Worm (Caenorhabditis elegans) whole organism, midembryonic: ENCODE measurements around the gene R02D5.4.

ENCODE experiments used
- T22C8.4 ChIP-seq: fragments of 200-800 bp; sonication (Bioruptor generic); IDR thresholded peaks from 2 replicates; pipeline ENCODE4 v1.3.6; 2022; ENCODE audit warnings: missing genetic modification characterization, missing compliant biosample characterization
- cog-1 ChIP-seq: sonication (generic microtip); optimal IDR thresholded peaks from 2 replicates; lab custom pipeline; 2016; ENCODE audit warnings: missing genetic modification characterization, missing compliant biosample characterization
- flt-1 ChIP-seq: fragments of 200-800 bp; sonication (Bioruptor generic); IDR thresholded peaks from 2 replicates; pipeline ENCODE4 v1.3.6; 2022; ENCODE audit warnings: missing genetic modification characterization, missing compliant biosample characterization
- klf-2 ChIP-seq: fragments of 200-800 bp; sonication (Bioruptor generic); conservative IDR thresholded peaks from 2 replicates; pipeline ENCODE4 v1.3.6; 2022; ENCODE audit warnings: missing genetic modification reagents, missing genetic modification characterization, missing compliant biosample characterization
- med-1 ChIP-seq: sonication (generic microtip); optimal IDR thresholded peaks from 2 replicates; lab custom pipeline; 2017; ENCODE audit warnings: missing genetic modification characterization, mild to moderate bottlenecking, missing compliant biosample characterization, antibody characterized with exemption, missing genetic modification reagents; ENCODE audit not compliant: insufficient read depth
- ref-1 ChIP-seq: fragments of 200-800 bp; sonication (Bioruptor generic); conservative IDR thresholded peaks from 2 replicates; pipeline ENCODE4 v1.3.6; 2022; ENCODE audit warnings: missing genetic modification reagents, missing genetic modification characterization, missing compliant biosample characterization
- tab-1 ChIP-seq: fragments of 200-800 bp; sonication (Bioruptor generic); IDR thresholded peaks from 2 replicates; pipeline ENCODE4 v1.3.6; 2022; ENCODE audit warnings: missing genetic modification characterization, missing compliant biosample characterization
- ztf-23 ChIP-seq: fragments of 200-800 bp; sonication (Bioruptor generic); IDR thresholded peaks from 2 replicates; pipeline ENCODE4 v1.3.6; 2022; ENCODE audit warnings: missing genetic modification reagents, missing genetic modification characterization, missing compliant biosample characterization
- ztf-29 ChIP-seq: fragments of 200-800 bp; sonication (Bioruptor generic); IDR thresholded peaks from 2 replicates; pipeline ENCODE4 v1.3.6; 2022; ENCODE audit warnings: missing genetic modification reagents, missing genetic modification characterization, missing compliant biosample characterization

R02D5.4 gene

DNA sequence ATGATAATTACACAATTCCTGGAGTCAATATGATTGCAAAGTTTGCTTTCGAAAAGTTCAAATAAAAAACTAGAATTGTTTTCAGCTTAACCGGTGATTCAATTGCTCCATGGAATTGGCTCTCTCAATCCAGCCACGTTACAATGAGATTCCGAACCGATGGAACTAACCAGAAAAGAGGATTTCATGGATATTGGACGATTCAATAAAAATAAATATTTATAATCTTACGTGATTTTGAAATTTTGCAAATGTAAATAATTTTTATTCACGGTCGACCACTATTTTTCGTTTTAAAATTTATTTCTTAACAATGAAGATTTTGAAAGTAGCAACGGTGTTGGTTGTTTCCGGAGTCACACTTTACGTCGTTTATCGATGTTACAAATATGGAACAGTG, 2.5 kb downstream of the R02D5.4 start, which contains the start of gene R02D5.10:
R02D5.10 (plus strand) TSS at position 301 of the 400 bp plus-strand sequence.
- no peak for TF ChIP-seq cog-1 (tag; lab: Kevin White, UChicago)

ce11 chrV:14481401-14481800, 3.1 kb downstream of the R02D5.4 start, which contains the start of gene R02D5.7:
Gene R02D5.7 (minus strand): TSS chrV:14481501.
- TF ChIP-seq ztf-23 (GFP tag; lab: Robert Waterston, UW) (no peak), ref-1 (GFP tag; lab: Robert Waterston, UW) (no peak), tab-1 (GFP tag; lab: Robert Waterston, UW) (no peak), flt-1 (GFP tag; lab: Robert Waterston, UW) (no peak), ztf-29 (GFP tag; lab: Robert Waterston, UW) (no peak), klf-2 (GFP tag; lab: Robert Waterston, UW) (no peak), cog-1 (tag; lab: Kevin White, UChicago) (no peak), med-1 (GFP tag; lab: Kevin White, UChicago) (no peak), T22C8.4 (GFP tag; lab: Robert Waterston, UW) (no peak)

ce11 chrV:14480533-14480932, 3.9 kb downstream of the R02D5.4 start:
- no peak for TF ChIP-seq tab-1 (GFP tag; lab: Robert Waterston, UW)
- no peak for TF ChIP-seq klf-2 (GFP tag; lab: Robert Waterston, UW)
- no peak for TF ChIP-seq flt-1 (GFP tag; lab: Robert Waterston, UW)
- TF ChIP-seq med-1 (GFP tag; lab: Kevin White, UChicago), result no peak
- no peak for TF ChIP-seq ztf-23 (GFP tag; lab: Robert Waterston, UW)
- TF ChIP-seq cog-1 (tag; lab: Kevin White, UChicago), result no peak
- TF ChIP-seq ztf-29 (GFP tag; lab: Robert Waterston, UW), result no peak
- TF ChIP-seq ref-1 (GFP tag; lab: Robert Waterston, UW), result no peak
- TF ChIP-seq T22C8.4 (GFP tag; lab: Robert Waterston, UW), result no peak

- TF ChIP-seq cog-1 (tag; lab: Kevin White, UChicago), result no peak
- no peak for TF ChIP-seq tab-1 (GFP tag; lab: Robert Waterston, UW)
- no peak for TF ChIP-seq ztf-29 (GFP tag; lab: Robert Waterston, UW)
- TF ChIP-seq klf-2 (GFP tag; lab: Robert Waterston, UW), result no peak
- no peak for TF ChIP-seq ref-1 (GFP tag; lab: Robert Waterston, UW)
- TF ChIP-seq ztf-23 (GFP tag; lab: Robert Waterston, UW), result no peak
- no peak for TF ChIP-seq flt-1 (GFP tag; lab: Robert Waterston, UW)
- no peak for TF ChIP-seq T22C8.4 (GFP tag; lab: Robert Waterston, UW)
- no peak for TF ChIP-seq med-1 (GFP tag; lab: Kevin White, UChicago)
Measured at ce11 chrV:14478979-14479378, 5.5 kb downstream of the R02D5.4 start, which contains the start of gene clec-55. Gene clec-55 (plus strand): TSS chrV:14479279.

- TF ChIP-seq ztf-23 (GFP tag; lab: Robert Waterston, UW), result no peak
- TF ChIP-seq ztf-29 (GFP tag; lab: Robert Waterston, UW), result no peak
Measured at ce11 chrV:14476680-14477079, 7.8 kb downstream of the R02D5.4 start, which contains the start of gene clec-54. Gene clec-54 (plus strand): TSS chrV:14476903.

DNA sequence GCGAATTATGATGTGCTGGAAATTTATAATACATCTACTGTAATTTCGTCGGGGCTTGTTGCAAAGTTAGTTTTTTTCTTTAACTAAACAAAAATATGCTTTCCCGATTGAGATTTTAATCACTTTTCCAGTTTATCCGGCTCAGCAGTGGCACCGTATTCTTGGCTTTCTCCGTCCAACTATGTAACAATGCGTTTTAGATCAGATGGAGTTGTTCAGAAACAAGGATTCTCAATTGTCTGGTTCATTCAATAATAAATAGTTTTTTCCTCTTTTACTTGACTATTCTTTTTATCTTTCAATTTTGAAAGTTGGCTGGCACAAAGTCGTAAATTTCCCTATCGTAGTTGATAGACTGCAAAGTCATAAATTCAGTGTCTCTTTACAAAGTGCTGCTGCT, 10.4 kb downstream of the R02D5.4 start, which contains the start of gene clec-56:
clec-56 (plus strand) TSS at position 301 of the 400 bp plus-strand sequence.
- TF ChIP-seq med-1 (GFP tag; lab: Kevin White, UChicago) (no peak), ztf-23 (GFP tag; lab: Robert Waterston, UW) (no peak), ztf-29 (GFP tag; lab: Robert Waterston, UW) (no peak), klf-2 (GFP tag; lab: Robert Waterston, UW) (no peak)

- TF ChIP-seq ztf-29 (GFP tag; lab: Robert Waterston, UW), result no peak
- TF ChIP-seq flt-1 (GFP tag; lab: Robert Waterston, UW), result no peak
- TF ChIP-seq klf-2 (GFP tag; lab: Robert Waterston, UW), result no peak
- no peak for TF ChIP-seq tab-1 (GFP tag; lab: Robert Waterston, UW)
- no peak for TF ChIP-seq T22C8.4 (GFP tag; lab: Robert Waterston, UW)
- no peak for TF ChIP-seq cog-1 (tag; lab: Kevin White, UChicago)
- no peak for TF ChIP-seq ref-1 (GFP tag; lab: Robert Waterston, UW)
- no peak for TF ChIP-seq med-1 (GFP tag; lab: Kevin White, UChicago)
- no peak for TF ChIP-seq ztf-23 (GFP tag; lab: Robert Waterston, UW)
Measured at ce11 chrV:14472229-14472628, 12.3 kb downstream of the R02D5.4 start, which contains the start of gene clec-227. Gene clec-227 (plus strand): TSS chrV:14472529.

ce11 chrV:14468931-14469330, 15.6 kb downstream of the R02D5.4 start, which contains the start of gene clec-57:
Gene clec-57 (plus strand): TSS chrV:14469231.
- no peak for TF ChIP-seq cog-1 (tag; lab: Kevin White, UChicago)
- no peak for TF ChIP-seq klf-2 (GFP tag; lab: Robert Waterston, UW)
- no peak for TF ChIP-seq ztf-29 (GFP tag; lab: Robert Waterston, UW)
- no peak for TF ChIP-seq med-1 (GFP tag; lab: Kevin White, UChicago)
- TF ChIP-seq ztf-23 (GFP tag; lab: Robert Waterston, UW), result no peak
- no peak for TF ChIP-seq tab-1 (GFP tag; lab: Robert Waterston, UW)
- TF ChIP-seq ref-1 (GFP tag; lab: Robert Waterston, UW), result no peak
- no peak for TF ChIP-seq T22C8.4 (GFP tag; lab: Robert Waterston, UW)
- no peak for TF ChIP-seq flt-1 (GFP tag; lab: Robert Waterston, UW)

DNA sequence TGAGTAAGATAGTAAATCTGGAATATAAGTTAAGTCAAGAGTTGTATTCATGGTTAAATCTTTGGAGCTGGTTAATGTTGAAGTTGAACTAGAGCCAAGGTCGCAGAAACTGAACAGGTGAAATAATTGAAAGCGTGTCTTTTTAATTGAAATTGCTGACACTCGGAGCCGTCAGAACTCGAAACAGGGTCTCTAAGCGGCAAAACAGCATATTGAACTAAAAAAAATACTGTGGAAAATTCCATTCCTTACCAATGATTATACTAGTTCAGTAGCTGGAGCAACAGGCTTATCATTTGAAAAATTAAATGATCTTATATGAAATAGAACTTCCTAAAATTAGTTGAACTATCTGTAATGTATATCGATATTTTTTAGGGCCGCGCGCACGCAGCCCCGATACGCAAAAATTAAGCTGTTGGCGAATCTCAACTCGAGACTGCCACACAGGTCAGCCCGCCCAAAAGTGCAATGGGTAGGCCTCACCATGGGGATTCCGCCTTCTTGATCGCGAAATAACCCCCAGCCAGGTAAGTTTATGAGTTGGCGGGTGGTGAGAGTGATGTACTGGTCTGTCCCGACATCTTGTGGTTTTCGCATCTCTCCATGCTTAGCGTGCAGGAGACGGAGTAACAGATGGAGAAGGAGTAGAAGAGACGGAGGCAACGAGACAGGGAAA, 16.1 kb downstream of the R02D5.4 start, which contains the start of gene srz-97:
srz-97 (minus strand) TSS at position 51 of the 679 bp plus-strand sequence.
- no peak for TF ChIP-seq ztf-29 (GFP tag; lab: Robert Waterston, UW)
- 0 out of 2 replicates have a peak, but pooled peaks have one; percentile 11 for TF ChIP-seq flt-1 (GFP tag; lab: Robert Waterston, UW)
- TF ChIP-seq med-1 (GFP tag; lab: Kevin White, UChicago), result no peak
- 0 out of 2 replicates have a peak, but pooled peaks have one; percentile 41 for TF ChIP-seq ref-1 (GFP tag; lab: Robert Waterston, UW)
- TF ChIP-seq tab-1 (GFP tag; lab: Robert Waterston, UW), result no peak
- TF ChIP-seq T22C8.4 (GFP tag; lab: Robert Waterston, UW), result no peak
